Fruit fly (Drosophila melanogaster) whole organism, prepupa: ENCODE data around the gene ECSIT.

Experiments used
- CG34406 ChIP-seq: fragments of 200-800 bp; sonication (Bioruptor generic); optimal IDR thresholded peaks from 3 replicates; lab custom pipeline; 2016; ENCODE audit warnings: missing biosample characterization, missing genetic modification characterization
- Gug ChIP-seq: fragments of 200-800 bp; sonication (Bioruptor generic); IDR thresholded peaks from 2 replicates; pipeline ENCODE4 v1.3.6; 2022; ENCODE audit warnings: missing biosample characterization, missing genetic modification characterization
- lz ChIP-seq: fragments of 200-800 bp; sonication (Bioruptor generic); optimal IDR thresholded peaks from 3 replicates; lab custom pipeline; 2016; ENCODE audit warnings: missing biosample characterization, missing genetic modification characterization
- salr ChIP-seq, 2 experiments: fragments of 200-800 bp; sonication (Bioruptor generic); optimal IDR thresholded peaks; 3 replicates each; lab custom pipeline; 2016 to 2018; ENCODE audit warnings: missing biosample characterization in 2 of 2, missing genetic modification characterization in 2 of 2, mild to moderate bottlenecking in 1 of 2
- svp ChIP-seq: fragments of 200-800 bp; sonication (Bioruptor generic); peaks from one replicate; lab custom pipeline; 2016; ENCODE audit warnings: missing biosample characterization, missing genetic modification characterization

DNA sequence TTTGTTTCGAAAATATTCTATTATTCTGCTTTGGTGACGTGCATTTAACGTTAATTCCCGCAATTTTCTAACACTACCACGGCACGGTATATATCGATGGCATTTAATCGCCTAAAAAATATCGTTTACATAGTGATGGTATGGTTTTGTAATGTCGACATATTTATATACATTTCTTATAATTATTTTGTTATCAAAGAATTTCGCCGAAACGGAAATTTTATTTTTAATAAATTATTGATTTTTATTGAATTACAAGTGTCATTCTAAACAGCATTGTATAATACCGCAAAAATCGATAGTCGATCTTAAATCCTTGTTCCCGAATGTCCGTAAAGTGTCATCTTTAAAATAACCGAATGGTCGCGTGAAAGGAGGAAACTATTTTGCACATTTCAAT is 31.9 kb upstream of the ECSIT start, which contains the start of the genes Sec20 and dgrn:
- peak; percentile 66 for TF ChIP-seq lz
- peak; percentile 60 for TF ChIP-seq CG34406
- no peak for TF ChIP-seq salr (GFP tag; optimal IDR thresholded peaks at IDR 0.05; lab: Kevin White, UChicago)
- peak; percentile 71 for TF ChIP-seq svp (GFP tag; lab: Kevin White, UChicago)
- TF ChIP-seq Gug (GFP tag; lab: Robert Waterston, UW) = 0 out of 2 replicates have a peak, but pooled peaks have one; percentile 32
